Worm (Caenorhabditis elegans): ENCODE data around the gene C45H4.18.

ce11 chrV:2204080-2204479 lies 28.7 kb downstream of the C45H4.18 start, which contains the start of gene cyp-33C12:
- TF ChIP-seq pqm-1 (tag; optimal IDR thresholded peaks at IDR 0.05) = no peak
- no peak for TF ChIP-seq nhr-28 (tag; optimal IDR thresholded peaks at IDR 0.05)
- TF ChIP-seq R02D3.7 (tag; optimal IDR thresholded peaks at IDR 0.05) = no peak
- TF ChIP-seq fos-1 (tag; optimal IDR thresholded peaks at IDR 0.05) = no peak
- TF ChIP-seq pha-4 (tag; optimal IDR thresholded peaks at IDR 0.05) = no peak
- TF ChIP-seq snpc-4 (tag; optimal IDR thresholded peaks at IDR 0.05) = no peak
- no peak for TF ChIP-seq nhr-43 (tag; optimal IDR thresholded peaks at IDR 0.05; ENCODE audit: poor library complexity, severe bottlenecking)
- TF ChIP-seq ztf-11 (tag; optimal IDR thresholded peaks at IDR 0.05) = no peak

Data from whole organism, L3 larva.